Worm (Caenorhabditis elegans): Measurements from ENCODE around the gene srlf-24.

- no peak for TF ChIP-seq tag-97 (GFP tag; IDR thresholded peaks at IDR 0.05)
- TF ChIP-seq lin-38 (GFP tag; IDR thresholded peaks at IDR 0.05), result no peak
- TF ChIP-seq ceh-20 (GFP tag; IDR thresholded peaks at IDR 0.05), result no peak
- no peak for TF ChIP-seq unc-130 (GFP tag; optimal IDR thresholded peaks at IDR 0.05)
- TF ChIP-seq nhr-48 (tag; optimal IDR thresholded peaks at IDR 0.05), result no peak
- TF ChIP-seq pha-4 (GFP tag; IDR thresholded peaks at IDR 0.05), result no peak
- no peak for TF ChIP-seq pha-4 (tag; optimal IDR thresholded peaks at IDR 0.05)
- TF ChIP-seq ztf-11 (tag; optimal IDR thresholded peaks at IDR 0.05), result no peak
- no peak for TF ChIP-seq mep-1 (tag; optimal IDR thresholded peaks at IDR 0.05)
- TF ChIP-seq zag-1 (tag; optimal IDR thresholded peaks at IDR 0.05), result no peak
- no peak for TF ChIP-seq ceh-62 (tag; optimal IDR thresholded peaks at IDR 0.05)
- TF ChIP-seq unc-62 (GFP tag; optimal IDR thresholded peaks at IDR 0.05 in 1 of 2), result no peak
- no peak for TF ChIP-seq unc-62 (tag; optimal IDR thresholded peaks at IDR 0.05)
- no peak for TF ChIP-seq R02D3.7 (tag; optimal IDR thresholded peaks at IDR 0.05)
- TF ChIP-seq lsy-2 (tag; optimal IDR thresholded peaks at IDR 0.05), result no peak
- no peak for TF ChIP-seq nhr-6 (tag; optimal IDR thresholded peaks at IDR 0.05)
These were observed 37.5 kb upstream of the srlf-24 start, which contains the start of gene F01G4.4 for ce11 chrIV:11143228-11143444.
